Fruit fly (Drosophila melanogaster): ENCODE results near the gene ppk21.

Gene ppk21

dm6 chr3R:29625883-29626282 lies 38.7 kb upstream of the ppk21 start (continued):
- no peak for TF ChIP-seq CG4318 (GFP tag; optimal IDR thresholded peaks at IDR 0.05)
- peak; percentile 26 for TF ChIP-seq Smox (GFP tag; optimal IDR thresholded peaks at IDR 0.05)
- TF ChIP-seq pdm3 (GFP tag; optimal IDR thresholded peaks at IDR 0.05): peak; percentile 32
- TF ChIP-seq Hr38 (GFP tag; optimal IDR thresholded peaks at IDR 0.05): no peak
- TF ChIP-seq CG10669 (GFP tag; optimal IDR thresholded peaks at IDR 0.05): peak; percentile 40
- TF ChIP-seq cyc (GFP tag; optimal IDR thresholded peaks at IDR 0.05): peak; percentile 14
- TF ChIP-seq CG8632 (GFP tag; optimal IDR thresholded peaks at IDR 0.05): peak; percentile 16
- no peak for TF ChIP-seq Lpt (GFP tag; optimal IDR thresholded peaks at IDR 0.05)
- TF ChIP-seq fd85E (GFP tag; optimal IDR thresholded peaks at IDR 0.05): no peak
- peak; percentile 30 for TF ChIP-seq CG10631 (GFP tag; optimal IDR thresholded peaks at IDR 0.05)
- peak; percentile 19 for TF ChIP-seq Hr4 (GFP tag; optimal IDR thresholded peaks at IDR 0.05)
- peak; percentile 49 for TF ChIP-seq CG31627 (GFP tag; optimal IDR thresholded peaks at IDR 0.05)
- 0 out of 2 replicates have a peak, but pooled peaks have one; percentile 17 for TF ChIP-seq CG11294 (GFP tag; IDR thresholded peaks at IDR 0.05)
- TF ChIP-seq Gug (GFP tag; IDR thresholded peaks at IDR 0.05): peak; percentile 27; the same call in 1 of the 2 replicates
- TF ChIP-seq lz (GFP tag; optimal IDR thresholded peaks at IDR 0.05): peak; percentile 28
- peak; percentile 24 for TF ChIP-seq Eip75B (GFP tag; optimal IDR thresholded peaks at IDR 0.05)

dm6 chr3R:29651488-29651887 lies 13.1 kb upstream of the ppk21 start:
- no peak for TF ChIP-seq CG10631 (GFP tag; optimal IDR thresholded peaks at IDR 0.05)
- peak; percentile 12 for TF ChIP-seq CG31627 (GFP tag; optimal IDR thresholded peaks at IDR 0.05)
- TF ChIP-seq spab (GFP tag; optimal IDR thresholded peaks at IDR 0.05): no peak
- TF ChIP-seq CG6854 (GFP tag; optimal IDR thresholded peaks at IDR 0.05): no peak
- TF ChIP-seq CG8319 (GFP tag; optimal IDR thresholded peaks at IDR 0.05): no peak

- no peak for TF ChIP-seq ss (GFP tag; optimal IDR thresholded peaks at IDR 0.05)
- TF ChIP-seq OdsH (GFP tag; optimal IDR thresholded peaks at IDR 0.05): no peak
- no peak for TF ChIP-seq acj6 (GFP tag; optimal IDR thresholded peaks at IDR 0.05)
- TF ChIP-seq Sox14 (GFP tag; optimal IDR thresholded peaks at IDR 0.05): no peak
- no peak for TF ChIP-seq net (GFP tag; optimal IDR thresholded peaks at IDR 0.05)
- no peak for TF ChIP-seq esn (GFP tag; optimal IDR thresholded peaks at IDR 0.05)
- no peak for TF ChIP-seq Hr39 (GFP tag; optimal IDR thresholded peaks at IDR 0.05)
- TF ChIP-seq vri (GFP tag; optimal IDR thresholded peaks at IDR 0.05): no peak
- no peak for TF ChIP-seq CG1621 (tag; optimal IDR thresholded peaks at IDR 0.05)
- TF ChIP-seq Lpt (GFP tag; optimal IDR thresholded peaks at IDR 0.05): no peak
- TF ChIP-seq topi (GFP tag; optimal IDR thresholded peaks at IDR 0.05): no peak
Measured at dm6 chr3R:29659950-29660349, 4.6 kb upstream of the ppk21 start, which contains the start of gene Dop1R2. TSS of gene Dop1R2 (minus strand) at chr3R:29659984.

dm6 chr3R:29668777-29669176 lies 4.2 kb downstream of the ppk21 start, which contains the start of the genes ppk20 and ppk30:
TSS of gene ppk20 (minus strand) at chr3R:29668877.
TSS of gene ppk30 (plus strand) at chr3R:29669149.
- TF ChIP-seq Ets96B (tag; optimal IDR thresholded peaks at IDR 0.05) (no peak), eg (GFP tag; IDR thresholded peaks at IDR 0.05) (no peak), achi (GFP tag; optimal IDR thresholded peaks at IDR 0.05) (no peak), CG6792 (GFP tag; optimal IDR thresholded peaks at IDR 0.05) (no peak), pdm3 (GFP tag; optimal IDR thresholded peaks at IDR 0.05) (no peak), CG8632 (GFP tag; optimal IDR thresholded peaks at IDR 0.05) (no peak), svp (GFP tag) (no peak), Eip93F (GFP tag; optimal IDR thresholded peaks at IDR 0.05) (no peak), Hr39 (GFP tag; optimal IDR thresholded peaks at IDR 0.05) (no peak), lz (GFP tag; optimal IDR thresholded peaks at IDR 0.05) (no peak), Sox102F (GFP tag; optimal IDR thresholded peaks at IDR 0.05) (no peak), ss (GFP tag; optimal IDR thresholded peaks at IDR 0.05) (no peak), CG3919 (GFP tag; optimal IDR thresholded peaks at IDR 0.05) (no peak)

Data from whole organism, prepupa.